Worm (Caenorhabditis elegans): ENCODE results near the gene cox-16.

DNA sequence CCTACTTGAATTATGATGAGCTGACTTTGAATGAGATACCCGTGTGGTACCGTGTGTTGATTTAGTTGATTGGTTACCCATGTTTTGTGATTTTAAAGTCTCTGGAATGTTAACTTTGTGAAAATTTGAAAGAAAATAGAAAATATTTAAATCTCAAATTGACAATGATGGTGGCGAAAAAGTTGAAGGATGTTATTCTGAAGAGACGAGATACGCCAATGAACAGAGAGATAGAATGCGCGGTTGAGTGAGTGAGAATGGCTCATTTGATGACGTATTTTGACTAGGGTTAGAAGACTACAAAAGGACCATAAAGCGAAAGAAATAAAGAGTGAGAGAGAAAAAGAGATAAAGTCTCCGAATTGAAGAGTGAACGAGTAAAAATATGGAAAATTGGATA lies 34.4 kb upstream of the cox-16 start, which contains the start of gene glb-6:
- no peak for TF ChIP-seq ama-1 (optimal IDR thresholded peaks at IDR 0.05)
- TF ChIP-seq F13C5.2 (tag; optimal IDR thresholded peaks at IDR 0.05), result no peak
- no peak for TF ChIP-seq ceh-36 (tag; optimal IDR thresholded peaks at IDR 0.05)
- TF ChIP-seq sea-1 (GFP tag; conservative IDR thresholded peaks at IDR 0.05), result no peak
- no peak for TF ChIP-seq tbx-11 (GFP tag; IDR thresholded peaks at IDR 0.05)
- no peak for TF ChIP-seq B0310.2 (tag; optimal IDR thresholded peaks at IDR 0.05)
- no peak for TF ChIP-seq flt-1 (GFP tag; IDR thresholded peaks at IDR 0.05)
- TF ChIP-seq hmbx-1 (tag; optimal IDR thresholded peaks at IDR 0.05), result no peak
- no peak for TF ChIP-seq tra-4 (tag; optimal IDR thresholded peaks at IDR 0.05)
- no peak for TF ChIP-seq hmg-4 (GFP tag; optimal IDR thresholded peaks at IDR 0.05)
- TF ChIP-seq hnd-1 (tag; optimal IDR thresholded peaks at IDR 0.05), result no peak
- TF ChIP-seq pes-1 (GFP tag; IDR thresholded peaks at IDR 0.05), result no peak
- TF ChIP-seq scrt-1 (GFP tag; IDR thresholded peaks at IDR 0.05), result no peak
